Worm (Caenorhabditis elegans) whole organism, L1 larva: ENCODE data around the gene brap-2.

Source experiments
- C04F5.9 ChIP-seq: sonication (generic microtip); optimal IDR thresholded peaks from 2 replicates; lab custom pipeline; 2016; ENCODE audit warnings: missing genetic modification characterization, missing compliant biosample characterization
- C16A3.4 ChIP-seq: fragments of 150-350 bp; optimal IDR thresholded peaks from 2 replicates; lab custom pipeline; 2014; ENCODE audit warnings: missing biosample characterization, missing genetic modification characterization
- C34B4.2 ChIP-seq: sonication (generic microtip); optimal IDR thresholded peaks from 2 replicates; lab custom pipeline; 2017; ENCODE audit warnings: mild to moderate bottlenecking, missing genetic modification characterization, missing compliant biosample characterization
- Y116A8C.19 ChIP-seq: sonication (generic microtip); optimal IDR thresholded peaks from 2 replicates; lab custom pipeline; 2016; ENCODE audit warnings: missing compliant biosample characterization, missing genetic modification characterization, borderline replicate concordance
- aha-1 ChIP-seq: fragments of 150-350 bp; optimal IDR thresholded peaks from 2 replicates; lab custom pipeline; 2014; ENCODE audit warnings: missing biosample characterization, missing genetic modification characterization
- alr-1 ChIP-seq: fragments of 200-800 bp; sonication (Bioruptor generic); optimal IDR thresholded peaks from 2 replicates; lab custom pipeline; 2018; ENCODE audit warnings: borderline replicate concordance, mild to moderate bottlenecking, missing genetic modification characterization, missing compliant biosample characterization
- aly-2 ChIP-seq: fragments of 150-350 bp; optimal IDR thresholded peaks from 2 replicates; lab custom pipeline; 2014; ENCODE audit warnings: missing biosample characterization, missing genetic modification characterization
- blmp-1 ChIP-seq: fragments of 150-350 bp; optimal IDR thresholded peaks from 2 replicates; lab custom pipeline; 2014; ENCODE audit warnings: missing biosample characterization, missing genetic modification characterization
- ceh-63 ChIP-seq: fragments of 200-800 bp; sonication (Bioruptor generic); optimal IDR thresholded peaks from 2 replicates; lab custom pipeline; 2018; ENCODE audit warnings: mild to moderate bottlenecking, missing genetic modification characterization, missing compliant biosample characterization
- ceh-90 ChIP-seq: sonication (generic microtip); optimal IDR thresholded peaks from 2 replicates; lab custom pipeline; 2016; ENCODE audit warnings: missing genetic modification characterization, missing compliant biosample characterization
- ces-1 ChIP-seq: fragments of 150-350 bp; optimal IDR thresholded peaks from 2 replicates; lab custom pipeline; 2014; ENCODE audit warnings: missing biosample characterization, missing genetic modification reagents, missing genetic modification characterization
- dsc-1 ChIP-seq: sonication (generic microtip); optimal IDR thresholded peaks from 2 replicates; lab custom pipeline; 2016; ENCODE audit warnings: mild to moderate bottlenecking, missing genetic modification characterization, missing compliant biosample characterization
- egl-13 ChIP-seq: sonication (generic microtip); optimal IDR thresholded peaks from 2 replicates; lab custom pipeline; 2016; ENCODE audit warnings: missing genotype, missing genetic modification reagents, missing genetic modification characterization, missing compliant biosample characterization
- egl-27 ChIP-seq, 2 experiments: fragments of 150-350 bp in 1 of 2; sonication (generic microtip); optimal IDR thresholded peaks; 3 replicates each; lab custom pipeline; 2017 to 2018; ENCODE audit warnings: missing biosample characterization in 2 of 2, missing genetic modification characterization in 2 of 2, missing genetic modification reagents in 2 of 2
- elt-3 ChIP-seq, 6 experiments: fragments of 150-350 bp in 1 of 6; sonication (generic microtip); optimal IDR thresholded peaks; 2 replicates each; lab custom pipeline; 2017 to 2018; ENCODE audit warnings: missing biosample characterization in 6 of 6, missing genetic modification characterization in 6 of 6, inconsistent platforms in 1 of 6
- fkh-10 ChIP-seq: sonication (generic microtip); optimal IDR thresholded peaks from 2 replicates; lab custom pipeline; 2017; ENCODE audit warnings: missing biosample characterization, missing genetic modification reagents, missing genetic modification characterization
- fkh-8 ChIP-seq: sonication (generic microtip); optimal IDR thresholded peaks from 2 replicates; lab custom pipeline; 2016; ENCODE audit warnings: mild to moderate bottlenecking, missing genetic modification characterization, missing compliant biosample characterization
- fos-1 ChIP-seq: fragments of 150-350 bp; optimal IDR thresholded peaks from 2 replicates; lab custom pipeline; 2014; ENCODE audit warnings: missing biosample characterization, missing genetic modification characterization
- grh-1 ChIP-seq: fragments of 200-800 bp; sonication (Bioruptor generic); IDR thresholded peaks from 2 replicates; pipeline ENCODE4 v1.3.6; 2022; ENCODE audit warnings: missing genetic modification reagents, missing genetic modification characterization, missing compliant biosample characterization
- hlh-17 ChIP-seq: fragments of 200-800 bp; sonication (Bioruptor generic); optimal IDR thresholded peaks from 2 replicates; lab custom pipeline; 2018; ENCODE audit warnings: missing genetic modification characterization, mild to moderate bottlenecking, missing compliant biosample characterization, moderate library complexity, borderline replicate concordance
- hlh-4 ChIP-seq: sonication (generic microtip); optimal IDR thresholded peaks from 2 replicates; lab custom pipeline; 2016; ENCODE audit warnings: mild to moderate bottlenecking, missing genetic modification characterization, missing compliant biosample characterization
- hpl-2 ChIP-seq: fragments of 150-350 bp; optimal IDR thresholded peaks from 2 replicates; lab custom pipeline; 2014; ENCODE audit warnings: missing biosample characterization, missing genetic modification reagents, missing genetic modification characterization
- irx-1 ChIP-seq: sonication (generic microtip); optimal IDR thresholded peaks from 2 replicates; lab custom pipeline; 2016; ENCODE audit warnings: missing genetic modification characterization, missing compliant biosample characterization
- isw-1 ChIP-seq: fragments of 200-800 bp; sonication (Bioruptor generic); IDR thresholded peaks from 2 replicates; pipeline ENCODE4 v1.3.6; 2022; ENCODE audit warnings: missing genetic modification characterization, missing compliant biosample characterization
- lin-13 ChIP-seq: fragments of 150-350 bp; optimal IDR thresholded peaks from 2 replicates; lab custom pipeline; 2014; ENCODE audit warnings: missing biosample characterization, missing genetic modification reagents, missing genetic modification characterization
- lin-14 ChIP-seq: fragments of 200-800 bp; sonication (Bioruptor generic); optimal IDR thresholded peaks from 2 replicates; lab custom pipeline; 2018; ENCODE audit warnings: mild to moderate bottlenecking, missing genetic modification characterization, moderate library complexity, missing compliant biosample characterization
- lin-15B ChIP-seq: fragments of 150-350 bp; sonication (generic microtip); optimal IDR thresholded peaks from 3 replicates; lab custom pipeline; 2014; ENCODE audit warnings: missing biosample characterization, missing genetic modification characterization
- lin-35 ChIP-seq, 2 experiments: fragments of 150-350 bp; optimal IDR thresholded peaks; 2 replicates each; lab custom pipeline; 2014; ENCODE audit warnings: missing biosample characterization in 2 of 2, missing genetic modification characterization in 2 of 2, missing genetic modification reagents in 2 of 2
- lsy-2 ChIP-seq, 2 experiments: fragments of 150-350 bp; optimal IDR thresholded peaks; 2 replicates each; lab custom pipeline; 2014; ENCODE audit warnings: missing biosample characterization in 2 of 2, missing genetic modification characterization in 2 of 2
- mab-9 ChIP-seq: fragments of 200-800 bp; sonication (Bioruptor generic); IDR thresholded peaks from 2 replicates; pipeline ENCODE4 v1.3.6; 2022; ENCODE audit warnings: missing genetic modification reagents, missing genetic modification characterization, missing compliant biosample characterization
- mdl-1 ChIP-seq, 2 experiments: fragments of 150-350 bp; optimal IDR thresholded peaks; 2 replicates each; lab custom pipeline; 2014 to 2017; ENCODE audit warnings: missing biosample characterization in 2 of 2, missing genetic modification characterization in 2 of 2, inconsistent platforms in 1 of 2
- mef-2 ChIP-seq: fragments of 150-350 bp; optimal IDR thresholded peaks from 2 replicates; lab custom pipeline; 2014; ENCODE audit warnings: missing biosample characterization, missing genetic modification characterization
- mep-1 ChIP-seq: fragments of 150-350 bp; optimal IDR thresholded peaks from 2 replicates; lab custom pipeline; 2014; ENCODE audit warnings: missing biosample characterization, missing genetic modification characterization
- nhr-11 ChIP-seq: fragments of 150-350 bp; optimal IDR thresholded peaks from 2 replicates; lab custom pipeline; 2014; ENCODE audit warnings: missing biosample characterization, missing genetic modification characterization
- nhr-237 ChIP-seq: fragments of 150-350 bp; optimal IDR thresholded peaks from 2 replicates; lab custom pipeline; 2014; ENCODE audit warnings: missing biosample characterization, missing genetic modification characterization
- nhr-28 ChIP-seq: fragments of 150-350 bp; optimal IDR thresholded peaks from 2 replicates; lab custom pipeline; 2014; ENCODE audit warnings: missing biosample characterization, missing genetic modification characterization
- nhr-47 ChIP-seq: sonication (generic microtip); optimal IDR thresholded peaks from 2 replicates; lab custom pipeline; 2016; ENCODE audit warnings: mild to moderate bottlenecking, missing genetic modification characterization, moderate library complexity, missing compliant biosample characterization
- nhr-71 ChIP-seq: sonication (generic microtip); optimal IDR thresholded peaks from 2 replicates; lab custom pipeline; 2016; ENCODE audit warnings: mild to moderate bottlenecking, missing genetic modification characterization, moderate library complexity, missing compliant biosample characterization
- nhr-84 ChIP-seq: sonication (generic microtip); optimal IDR thresholded peaks from 2 replicates; lab custom pipeline; 2017; ENCODE audit warnings: missing biosample characterization, missing genetic modification characterization
- nhr-90 ChIP-seq: sonication (generic microtip); optimal IDR thresholded peaks from 2 replicates; lab custom pipeline; 2016; ENCODE audit warnings: mild to moderate bottlenecking, missing genetic modification characterization, missing compliant biosample characterization; ENCODE audit not compliant: poor library complexity
- pax-3 ChIP-seq: fragments of 200-800 bp; sonication (Bioruptor generic); optimal IDR thresholded peaks from 2 replicates; lab custom pipeline; 2018; ENCODE audit warnings: mild to moderate bottlenecking, missing genetic modification characterization, moderate library complexity, missing compliant biosample characterization
- pqm-1 ChIP-seq: sonication (generic microtip); optimal IDR thresholded peaks from 3 replicates; lab custom pipeline; 2017; ENCODE audit warnings: missing biosample characterization, missing genetic modification characterization
- skn-1 ChIP-seq: fragments of 150-350 bp; optimal IDR thresholded peaks from 2 replicates; lab custom pipeline; 2014; ENCODE audit warnings: missing biosample characterization, missing genetic modification characterization
- snu-23 ChIP-seq: sonication (generic microtip); optimal IDR thresholded peaks from 2 replicates; lab custom pipeline; 2016; ENCODE audit warnings: missing genetic modification characterization, missing compliant biosample characterization
- sup-37 ChIP-seq: fragments of 200-800 bp; sonication (Bioruptor generic); optimal IDR thresholded peaks from 2 replicates; lab custom pipeline; 2018; ENCODE audit warnings: mild to moderate bottlenecking, missing genetic modification characterization, missing compliant biosample characterization
- swsn-7 ChIP-seq: sonication (generic microtip); optimal IDR thresholded peaks from 2 replicates; lab custom pipeline; 2016; ENCODE audit warnings: missing genetic modification characterization, missing compliant biosample characterization
- tbx-2 ChIP-seq: sonication (generic microtip); optimal IDR thresholded peaks from 2 replicates; lab custom pipeline; 2016; ENCODE audit warnings: missing genetic modification characterization, missing compliant biosample characterization
- tlp-1 ChIP-seq: fragments of 150-350 bp; optimal IDR thresholded peaks from 2 replicates; lab custom pipeline; 2014; ENCODE audit warnings: missing biosample characterization, missing genetic modification characterization
- unc-30 ChIP-seq: sonication (generic microtip); optimal IDR thresholded peaks from 2 replicates; lab custom pipeline; 2017; ENCODE audit warnings: missing biosample characterization, missing genetic modification characterization
- vab-15 ChIP-seq: sonication (generic microtip); optimal IDR thresholded peaks from 2 replicates; lab custom pipeline; 2017; ENCODE audit warnings: missing genotype, mild to moderate bottlenecking, missing genetic modification characterization, missing compliant biosample characterization
- xbp-1 ChIP-seq: sonication (generic microtip); optimal IDR thresholded peaks from 2 replicates; lab custom pipeline; 2016; ENCODE audit warnings: missing genetic modification characterization, missing compliant biosample characterization
- zag-1 ChIP-seq: fragments of 150-350 bp; optimal IDR thresholded peaks from 2 replicates; lab custom pipeline; 2014; ENCODE audit warnings: missing biosample characterization, missing genetic modification characterization
- ztf-4 ChIP-seq: fragments of 150-350 bp; optimal IDR thresholded peaks from 2 replicates; lab custom pipeline; 2014; ENCODE audit warnings: missing biosample characterization, missing genetic modification characterization

The brap-2 gene

ce11 chrII:5420947-5421614 is 28.1 kb upstream of the brap-2 start, which contains the start of gene tofu-6 (continued):
- TF ChIP-seq aha-1 (tag; lab: Kevin White, UChicago) = no peak
- no peak for TF ChIP-seq fkh-10 (GFP tag; lab: Kevin White, UChicago)
- TF ChIP-seq vab-15 (tag; lab: Kevin White, UChicago) = no peak
- no peak for TF ChIP-seq ceh-63
- TF ChIP-seq Y116A8C.19 (tag; lab: Kevin White, UChicago) = no peak
- no peak for TF ChIP-seq snu-23 (GFP tag; lab: Kevin White, UChicago)
- no peak for TF ChIP-seq nhr-47
- TF ChIP-seq dsc-1 (tag; lab: Kevin White, UChicago) = no peak
- TF ChIP-seq nhr-237 (tag; lab: Kevin White, UChicago) = no peak
- no peak for TF ChIP-seq tbx-2 (tag; lab: Kevin White, UChicago)
- TF ChIP-seq nhr-84 = no peak
- no peak for TF ChIP-seq nhr-11
- no peak for TF ChIP-seq C34B4.2 (tag; lab: Kevin White, UChicago)
- no peak for TF ChIP-seq nhr-28 (tag; lab: Kevin White, UChicago)
- TF ChIP-seq sup-37 (GFP tag; lab: Kevin White, UChicago) = no peak
- TF ChIP-seq lsy-2 (tag; optimal IDR thresholded peaks at IDR 0.05; lab: Kevin White, UChicago) = peak; percentile 64 to 95
- TF ChIP-seq C04F5.9 = no peak
- no peak for TF ChIP-seq swsn-7
- no peak for TF ChIP-seq lin-13 (GFP tag; lab: Kevin White, UChicago)
- no peak for TF ChIP-seq pax-3 (tag; lab: Kevin White, UChicago)
- TF ChIP-seq ceh-90 = no peak
- peak; percentile 25 to 85 for TF ChIP-seq lin-35 (GFP tag; optimal IDR thresholded peaks at IDR 0.05; lab: Kevin White, UChicago)
- no peak for TF ChIP-seq hlh-17 (GFP tag; lab: Kevin White, UChicago)
- TF ChIP-seq ztf-4 (tag; lab: Kevin White, UChicago) = no peak
- TF ChIP-seq mef-2 (tag; lab: Kevin White, UChicago) = no peak
- no peak for TF ChIP-seq elt-3 (tag; optimal IDR thresholded peaks at IDR 0.05; lab: Kevin White, UChicago)
- TF ChIP-seq ces-1 (GFP tag; lab: Kevin White, UChicago) = no peak
- peak; percentile 10 for TF ChIP-seq lin-15B (tag; lab: Kevin White, UChicago)
- TF ChIP-seq egl-27 (tag; optimal IDR thresholded peaks at IDR 0.05; lab: Kevin White, UChicago) = no peak
- TF ChIP-seq C16A3.4 (tag; lab: Kevin White, UChicago) = peak; percentile 11
- no peak for TF ChIP-seq fkh-8 (tag; lab: Kevin White, UChicago)
- no peak for TF ChIP-seq grh-1 (GFP tag; lab: Robert Waterston, UW)
- TF ChIP-seq fos-1 (tag; lab: Kevin White, UChicago) = no peak
- no peak for TF ChIP-seq lin-14
- no peak for TF ChIP-seq egl-13 (tag; lab: Kevin White, UChicago)
- TF ChIP-seq aly-2 (tag; lab: Kevin White, UChicago) = no peak
- TF ChIP-seq blmp-1 (tag; lab: Kevin White, UChicago) = peak; percentile 30
- no peak for TF ChIP-seq isw-1 (GFP tag; lab: Robert Waterston, UW)
- TF ChIP-seq zag-1 = no peak
- no peak for TF ChIP-seq mab-9 (GFP tag; lab: Robert Waterston, UW)
- TF ChIP-seq nhr-71 (tag; lab: Kevin White, UChicago) = no peak
- no peak for TF ChIP-seq pqm-1
- peak; percentile 43 for TF ChIP-seq mep-1 (tag; lab: Kevin White, UChicago)
- TF ChIP-seq skn-1 (tag; lab: Kevin White, UChicago) = no peak
- no peak for TF ChIP-seq hpl-2 (GFP tag; lab: Kevin White, UChicago)
- TF ChIP-seq mdl-1 (tag; optimal IDR thresholded peaks at IDR 0.05; lab: Kevin White, UChicago) = no peak
- no peak for TF ChIP-seq nhr-90 (tag; lab: Kevin White, UChicago)
- TF ChIP-seq xbp-1 = no peak
- no peak for TF ChIP-seq unc-30 (tag; lab: Kevin White, UChicago)
- no peak for TF ChIP-seq alr-1 (tag; lab: Kevin White, UChicago)
- no peak for TF ChIP-seq hlh-4 (tag; lab: Kevin White, UChicago)
- no peak for TF ChIP-seq irx-1 (tag; lab: Kevin White, UChicago)
- TF ChIP-seq tlp-1 (tag; lab: Kevin White, UChicago) = no peak
